Worm (Caenorhabditis elegans) whole organism, late embryonic: ENCODE results near the gene galt-1.

ENCODE experiments used
- C38D4.7 ChIP-seq: fragments of 200-800 bp; sonication (Bioruptor generic); optimal IDR thresholded peaks from 2 replicates; lab custom pipeline; 2018; ENCODE audit warnings: mild to moderate bottlenecking, missing genetic modification characterization, moderate library complexity, missing compliant biosample characterization
- K09A11.1 ChIP-seq: sonication (generic microtip); optimal IDR thresholded peaks from 2 replicates; lab custom pipeline; 2017; ENCODE audit warnings: antibody characterized with exemption, mild to moderate bottlenecking, missing genetic modification characterization, missing compliant biosample characterization; ENCODE audit not compliant: insufficient read depth
- ahr-1 ChIP-seq: sonication (generic microtip); optimal IDR thresholded peaks from 2 replicates; lab custom pipeline; 2016; ENCODE audit warnings: missing genetic modification characterization, missing compliant biosample characterization
- ama-1 ChIP-seq: fragments of 150-350 bp; optimal IDR thresholded peaks from 2 replicates; lab custom pipeline; 2014
- ceh-14 ChIP-seq: sonication (generic microtip); optimal IDR thresholded peaks from 2 replicates; lab custom pipeline; 2016; ENCODE audit warnings: missing genotype, missing genetic modification characterization, missing compliant biosample characterization
- ceh-18 ChIP-seq: sonication (generic microtip); optimal IDR thresholded peaks from 2 replicates; lab custom pipeline; 2016; ENCODE audit warnings: missing genetic modification characterization, missing compliant biosample characterization
- ceh-22 ChIP-seq: sonication (generic microtip); optimal IDR thresholded peaks from 2 replicates; lab custom pipeline; 2017; ENCODE audit warnings: missing biosample characterization, missing genetic modification characterization
- ceh-24 ChIP-seq: sonication (generic microtip); optimal IDR thresholded peaks from 2 replicates; lab custom pipeline; 2016; ENCODE audit warnings: mild to moderate bottlenecking, missing genetic modification characterization, missing compliant biosample characterization
- ceh-30 ChIP-seq: fragments of 150-350 bp; optimal IDR thresholded peaks from 2 replicates; lab custom pipeline; 2014; ENCODE audit warnings: missing biosample characterization, missing genetic modification characterization
- ceh-34 ChIP-seq: sonication (generic microtip); optimal IDR thresholded peaks from 2 replicates; lab custom pipeline; 2016; ENCODE audit warnings: mild to moderate bottlenecking, missing genetic modification characterization, missing compliant biosample characterization
- ceh-6 ChIP-seq: fragments of 200-800 bp; sonication (Bioruptor generic); optimal IDR thresholded peaks from 2 replicates; lab custom pipeline; 2018; ENCODE audit warnings: mild to moderate bottlenecking, missing genetic modification characterization, missing compliant biosample characterization
- ceh-9 ChIP-seq: sonication (generic microtip); optimal IDR thresholded peaks from 2 replicates; lab custom pipeline; 2016; ENCODE audit warnings: mild to moderate bottlenecking, missing genetic modification characterization, inconsistent platforms, missing compliant biosample characterization
- elt-2 ChIP-seq: sonication (generic microtip); optimal IDR thresholded peaks from 2 replicates; lab custom pipeline; 2016; ENCODE audit warnings: missing genetic modification reagents, missing genetic modification characterization, missing compliant biosample characterization
- elt-4 ChIP-seq: sonication (generic microtip); optimal IDR thresholded peaks from 2 replicates; lab custom pipeline; 2016; ENCODE audit warnings: missing genetic modification characterization, missing compliant biosample characterization
- ets-4 ChIP-seq: sonication (generic microtip); optimal IDR thresholded peaks from 2 replicates; lab custom pipeline; 2016; ENCODE audit warnings: missing genetic modification characterization, missing compliant biosample characterization
- fkh-10 ChIP-seq: fragments of 150-350 bp; optimal IDR thresholded peaks from 2 replicates; lab custom pipeline; 2014; ENCODE audit warnings: missing biosample characterization, missing genetic modification reagents, missing genetic modification characterization
- gmeb-2 ChIP-seq: sonication (generic microtip); optimal IDR thresholded peaks from 2 replicates; lab custom pipeline; 2016; ENCODE audit warnings: missing genetic modification characterization, inconsistent platforms, missing compliant biosample characterization
- hlh-13 ChIP-seq: fragments of 200-800 bp; sonication (Bioruptor generic); optimal IDR thresholded peaks from 2 replicates; lab custom pipeline; 2018; ENCODE audit warnings: mild to moderate bottlenecking, missing genetic modification characterization, missing compliant biosample characterization
- hlh-15 ChIP-seq: sonication (generic microtip); optimal IDR thresholded peaks from 2 replicates; lab custom pipeline; 2016; ENCODE audit warnings: missing genetic modification characterization, missing compliant biosample characterization
- hlh-30 ChIP-seq: sonication (generic microtip); optimal IDR thresholded peaks from 2 replicates; lab custom pipeline; 2017; ENCODE audit warnings: antibody characterized with exemption, missing genetic modification characterization, missing compliant biosample characterization; ENCODE audit not compliant: insufficient read depth
- hlh-6 ChIP-seq: sonication (generic microtip); optimal IDR thresholded peaks from 2 replicates; lab custom pipeline; 2016; ENCODE audit warnings: missing genotype, missing genetic modification characterization, missing compliant biosample characterization
- lim-6 ChIP-seq: sonication (generic microtip); optimal IDR thresholded peaks from 2 replicates; lab custom pipeline; 2016; ENCODE audit warnings: missing genetic modification characterization, missing compliant biosample characterization
- mec-3 ChIP-seq: sonication (generic microtip); optimal IDR thresholded peaks from 2 replicates; lab custom pipeline; 2016; ENCODE audit warnings: borderline replicate concordance, missing genetic modification characterization, missing compliant biosample characterization
- nfya-1 ChIP-seq: sonication (generic microtip); optimal IDR thresholded peaks from 2 replicates; lab custom pipeline; 2017; ENCODE audit warnings: missing genetic modification characterization, mild to moderate bottlenecking, missing compliant biosample characterization, antibody characterized with exemption, moderate library complexity
- pha-4 ChIP-seq: fragments of 150-350 bp; optimal IDR thresholded peaks from 2 replicates; lab custom pipeline; 2018; ENCODE audit warnings: missing biosample characterization, missing genetic modification reagents, missing genetic modification characterization
- ref-2 ChIP-seq: sonication (generic microtip); optimal IDR thresholded peaks from 2 replicates; lab custom pipeline; 2016; ENCODE audit warnings: missing genetic modification characterization, missing compliant biosample characterization
- sox-2 ChIP-seq: fragments of 200-800 bp; sonication (Bioruptor generic); IDR thresholded peaks from 2 replicates; pipeline ENCODE4 v1.3.6; 2022; ENCODE audit warnings: missing genetic modification reagents, missing genetic modification characterization, missing compliant biosample characterization
- sox-4 ChIP-seq: sonication (generic microtip); optimal IDR thresholded peaks from 2 replicates; lab custom pipeline; 2017; ENCODE audit warnings: mild to moderate bottlenecking, missing genetic modification characterization, inconsistent platforms, missing compliant biosample characterization
- syd-9 ChIP-seq: sonication (generic microtip); optimal IDR thresholded peaks from 2 replicates; lab custom pipeline; 2016; ENCODE audit warnings: mild to moderate bottlenecking, missing genetic modification characterization, moderate library complexity, missing compliant biosample characterization
- tbx-2 ChIP-seq: sonication (generic microtip); optimal IDR thresholded peaks from 2 replicates; lab custom pipeline; 2016; ENCODE audit warnings: missing genetic modification characterization, missing compliant biosample characterization
- tbx-7 ChIP-seq: sonication (generic microtip); optimal IDR thresholded peaks from 2 replicates; lab custom pipeline; 2016; ENCODE audit warnings: missing genotype, missing genetic modification characterization, missing compliant biosample characterization
- ttx-3 ChIP-seq: sonication (generic microtip); optimal IDR thresholded peaks from 2 replicates; lab custom pipeline; 2016; ENCODE audit warnings: missing genetic modification reagents, missing genetic modification characterization, missing compliant biosample characterization
- unc-3 ChIP-seq, 2 experiments: fragments of 200-800 bp in 1 of 2; sonication (Bioruptor generic) in 1 of 2; sonication (generic microtip) in 1 of 2; conservative IDR thresholded peaks in 1 of 2; optimal IDR thresholded peaks in 1 of 2; 2 replicates each; pipeline versions ENCODE4 v1.3.6 to Lab custom; 2016 to 2022; ENCODE audit warnings: missing compliant biosample characterization in 2 of 2, missing genetic modification characterization in 2 of 2, missing genetic modification reagents in 1 of 2
- unc-42 ChIP-seq: sonication (generic microtip); optimal IDR thresholded peaks from 2 replicates; lab custom pipeline; 2016; ENCODE audit warnings: missing genotype, missing genetic modification characterization, missing compliant biosample characterization
- unc-55 ChIP-seq: sonication (generic microtip); optimal IDR thresholded peaks from 2 replicates; lab custom pipeline; 2017; ENCODE audit warnings: missing biosample characterization, missing genetic modification reagents, missing genetic modification characterization
- zip-5 ChIP-seq: sonication (generic microtip); optimal IDR thresholded peaks from 2 replicates; lab custom pipeline; 2016; ENCODE audit warnings: missing genetic modification characterization, missing compliant biosample characterization
- ztf-16 ChIP-seq: sonication (generic microtip); optimal IDR thresholded peaks from 2 replicates; lab custom pipeline; 2017; ENCODE audit warnings: missing genetic modification characterization, missing compliant biosample characterization

Gene galt-1

ce11 chrV:5936691-5937090 is 6.0 kb downstream of the galt-1 start, which contains the start of the genes M03F8.5 and M03F8.7:
TSS of gene M03F8.5 (minus strand) at chrV:5936791.
TSS of gene M03F8.7 (plus strand) at chrV:5936939.
- TF ChIP-seq hlh-13 (GFP tag; lab: Kevin White, UChicago) (no peak), ama-1 (no peak), ceh-14 (tag; lab: Kevin White, UChicago) (no peak), tbx-2 (tag; lab: Kevin White, UChicago) (no peak), K09A11.1 (no peak), hlh-6 (tag; lab: Kevin White, UChicago) (no peak), sox-2 (GFP tag; lab: Robert Waterston, UW) (no peak)

ce11 chrV:5939503-5940072 is 8.9 kb downstream of the galt-1 start, which contains the start of gene syf-3:
TSS of gene syf-3 (plus strand) at chrV:5940022.
- TF ChIP-seq pha-4 (tag; lab: Kevin White, UChicago) = no peak
- no peak for TF ChIP-seq syd-9 (tag; lab: Kevin White, UChicago)
- peak; percentile 42 for TF ChIP-seq nfya-1 (tag; lab: Kevin White, UChicago)

ce11 chrV:5943167-5943566 is 12.5 kb downstream of the galt-1 start, which contains the start of gene pst-1:
TSS of gene pst-1 (plus strand) at chrV:5943467.
- no peak for TF ChIP-seq gmeb-2 (tag; lab: Kevin White, UChicago)
- TF ChIP-seq mec-3 = no peak
- no peak for TF ChIP-seq ceh-22 (tag; lab: Kevin White, UChicago)
- TF ChIP-seq ceh-34 (tag; lab: Kevin White, UChicago) = no peak
- TF ChIP-seq ttx-3 (tag; lab: Kevin White, UChicago) = no peak
- TF ChIP-seq elt-4 (tag; lab: Kevin White, UChicago) = no peak
- no peak for TF ChIP-seq ceh-30 (tag; lab: Kevin White, UChicago)
- TF ChIP-seq sox-4 = no peak
- no peak for TF ChIP-seq ztf-16
- no peak for TF ChIP-seq ref-2 (tag; lab: Kevin White, UChicago)
- TF ChIP-seq C38D4.7 (GFP tag; lab: Kevin White, UChicago) = no peak
- no peak for TF ChIP-seq ceh-6 (GFP tag; lab: Kevin White, UChicago)
- no peak for TF ChIP-seq hlh-15 (tag; lab: Kevin White, UChicago)
- TF ChIP-seq hlh-6 (tag; lab: Kevin White, UChicago) = no peak

ce11 chrV:5949674-5950149 is 19.0 kb downstream of the galt-1 start:
- TF ChIP-seq fkh-10 (GFP tag; lab: Kevin White, UChicago) = no peak
- no peak for TF ChIP-seq mec-3
- TF ChIP-seq C38D4.7 (GFP tag; lab: Kevin White, UChicago) = no peak
- no peak for TF ChIP-seq hlh-30
- TF ChIP-seq ceh-18 (tag; lab: Kevin White, UChicago) = no peak
- no peak for TF ChIP-seq elt-2
- TF ChIP-seq ceh-24 = no peak
- TF ChIP-seq ahr-1 (tag; lab: Kevin White, UChicago) = no peak
- TF ChIP-seq ceh-14 (tag; lab: Kevin White, UChicago) = no peak
- no peak for TF ChIP-seq zip-5 (tag; lab: Kevin White, UChicago)
- TF ChIP-seq gmeb-2 (tag; lab: Kevin White, UChicago) = no peak
- TF ChIP-seq, all 69 proteins: peak for 0

ce11 chrV:5951133-5951532 is 20.4 kb downstream of the galt-1 start, which contains the start of gene M03F8.1:
TSS of gene M03F8.1 (plus strand) at chrV:5951433.
- no peak for TF ChIP-seq tbx-7 (tag; lab: Kevin White, UChicago)
- no peak for TF ChIP-seq lim-6 (tag; lab: Kevin White, UChicago)
- TF ChIP-seq ceh-9 (tag; lab: Kevin White, UChicago) = no peak
- no peak for TF ChIP-seq hlh-15 (tag; lab: Kevin White, UChicago)
- no peak for TF ChIP-seq unc-3 (GFP tag; conservative IDR thresholded peaks at IDR 0.05; lab: Robert Waterston, UW)
- no peak for TF ChIP-seq unc-3 (tag; optimal IDR thresholded peaks at IDR 0.05; lab: Kevin White, UChicago)
- TF ChIP-seq unc-55 (GFP tag; lab: Kevin White, UChicago) = no peak
- no peak for TF ChIP-seq ets-4 (tag; lab: Kevin White, UChicago)
- no peak for TF ChIP-seq ref-2 (tag; lab: Kevin White, UChicago)
- no peak for TF ChIP-seq hlh-30
- no peak for TF ChIP-seq unc-42 (tag; lab: Kevin White, UChicago)
